Worm (Caenorhabditis elegans) whole organism, L4 larva: Measurements from ENCODE around the gene C31G12.1.

ENCODE experiments used
- mdl-1 ChIP-seq, 2 experiments: fragments of 150-350 bp in 1 of 2; sonication (generic microtip) in 1 of 2; optimal IDR thresholded peaks; 2 replicates each; lab custom pipeline; 2014 to 2017; ENCODE audit warnings: missing biosample characterization in 2 of 2, missing genetic modification characterization in 2 of 2
- mxl-3 ChIP-seq: fragments of 200-800 bp; sonication (Bioruptor generic); optimal IDR thresholded peaks from 2 replicates; lab custom pipeline; 2018; ENCODE audit warnings: mild to moderate bottlenecking, missing genetic modification characterization, missing compliant biosample characterization
- nhr-48 ChIP-seq: sonication (generic microtip); optimal IDR thresholded peaks from 2 replicates; lab custom pipeline; 2016; ENCODE audit warnings: mild to moderate bottlenecking, missing genetic modification characterization, missing compliant biosample characterization
- vab-7 ChIP-seq: fragments of 200-800 bp; sonication (Bioruptor generic); IDR thresholded peaks from 2 replicates; pipeline ENCODE4 v1.3.6; 2022; ENCODE audit warnings: missing genetic modification reagents, missing genetic modification characterization, missing compliant biosample characterization
- zag-1 ChIP-seq: fragments of 150-350 bp; optimal IDR thresholded peaks from 2 replicates; lab custom pipeline; 2014; ENCODE audit warnings: missing biosample characterization, missing genetic modification characterization

C31G12.1 gene

DNA sequence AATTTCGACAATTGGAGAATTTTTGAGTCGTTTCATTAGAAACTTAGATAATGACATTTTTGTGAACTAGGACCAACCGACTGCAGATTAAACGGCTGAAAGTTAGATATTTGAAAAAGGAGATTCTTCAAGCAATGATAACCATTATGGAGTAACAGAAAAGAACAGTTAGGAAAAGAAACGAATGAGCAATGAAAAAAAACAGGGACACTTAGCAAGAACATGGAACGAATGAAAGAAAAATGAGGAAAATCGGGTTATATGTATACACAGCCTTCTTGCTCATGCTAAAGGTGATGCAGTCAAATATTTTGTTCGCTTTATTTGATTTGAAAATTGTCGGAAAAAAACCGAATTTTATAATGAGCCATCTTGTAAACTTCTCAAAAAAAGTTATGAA, 44.6 kb downstream of the C31G12.1 start, which contains the start of gene F16H6.10:
Gene F16H6.10 (minus strand): TSS at position 101 of the 400 bp plus-strand sequence.
- TF ChIP-seq vab-7 (GFP tag; lab: Robert Waterston, UW), result no peak
- TF ChIP-seq nhr-48, result no peak
- TF ChIP-seq mxl-3 (GFP tag; lab: Kevin White, UChicago), result no peak
- no peak for TF ChIP-seq zag-1
- TF ChIP-seq mdl-1 (tag; optimal IDR thresholded peaks at IDR 0.05; lab: Kevin White, UChicago), result no peak
